Fruit fly (Drosophila melanogaster) whole organism, pupa: ENCODE measurements around the gene peg.

Experiments
- CG10348 ChIP-seq: fragments of 200-800 bp; sonication (Bioruptor generic); IDR thresholded peaks from 2 replicates; pipeline ENCODE4 v1.3.6; 2022; ENCODE audit warnings: missing biosample characterization, missing genetic modification characterization
- CG12605 ChIP-seq: fragments of 200-800 bp; sonication (Bioruptor generic); IDR thresholded peaks from 2 replicates; pipeline ENCODE4 v1.3.6; 2022; ENCODE audit warnings: missing biosample characterization, missing genetic modification characterization
- CG15710 ChIP-seq: fragments of 200-800 bp; sonication (Bioruptor generic); optimal IDR thresholded peaks from 2 replicates; lab custom pipeline; 2018; ENCODE audit warnings: missing biosample characterization, mild to moderate bottlenecking, missing genetic modification characterization, moderate library complexity
- CG34367 ChIP-seq: fragments of 200-800 bp; sonication (Bioruptor generic); optimal IDR thresholded peaks from 2 replicates; lab custom pipeline; 2018; ENCODE audit warnings: missing biosample characterization, mild to moderate bottlenecking, missing genetic modification characterization
- CG8301 ChIP-seq: fragments of 200-800 bp; sonication (Bioruptor generic); optimal IDR thresholded peaks from 2 replicates; lab custom pipeline; 2018; ENCODE audit warnings: missing biosample characterization, mild to moderate bottlenecking, missing genetic modification characterization
- CG9948 ChIP-seq: fragments of 200-800 bp; sonication (Bioruptor generic); optimal IDR thresholded peaks from 2 replicates; lab custom pipeline; 2018; ENCODE audit warnings: missing biosample characterization, mild to moderate bottlenecking, missing genetic modification characterization, moderate library complexity
- EcR ChIP-seq: fragments of 200-800 bp; sonication (Bioruptor generic); optimal IDR thresholded peaks from 3 replicates; lab custom pipeline; 2019; ENCODE audit warnings: missing biosample characterization, missing genetic modification characterization, mild to moderate bottlenecking, moderate library complexity, missing genetic modification reagents
- Pif1A ChIP-seq: fragments of 200-800 bp; sonication (Bioruptor generic); optimal IDR thresholded peaks from 3 replicates; lab custom pipeline; 2016; ENCODE audit warnings: missing biosample characterization, missing genetic modification characterization
- fd96Ca ChIP-seq: fragments of 200-800 bp; sonication (Bioruptor generic); IDR thresholded peaks from 3 replicates; pipeline ENCODE4 v1.3.6; 2022; ENCODE audit warnings: missing biosample characterization, missing genetic modification characterization
- gl ChIP-seq: fragments of 200-800 bp; sonication (Bioruptor generic); optimal IDR thresholded peaks from 2 replicates; lab custom pipeline; 2018; ENCODE audit warnings: missing biosample characterization, mild to moderate bottlenecking, missing genetic modification characterization

- TF ChIP-seq CG15710 (tag; lab: Kevin White, UChicago), result no peak
- TF ChIP-seq EcR (GFP tag; lab: Kevin White, UChicago), result no peak
- TF ChIP-seq CG12605 (GFP tag; lab: Robert Waterston, UW), result no peak
- no peak for TF ChIP-seq CG34367 (tag; lab: Kevin White, UChicago)
- no peak for TF ChIP-seq gl
- no peak for TF ChIP-seq Pif1A
- no peak for TF ChIP-seq CG9948 (tag; lab: Kevin White, UChicago)
- TF ChIP-seq CG8301 (tag; lab: Kevin White, UChicago), result no peak
- TF ChIP-seq CG10348, result no peak
- no peak for TF ChIP-seq fd96Ca (GFP tag; lab: Robert Waterston, UW)
These were observed 22.8 kb downstream of the peg start for dm6 chr3R:21001123-21001522.
